Worm (Caenorhabditis elegans) whole organism, mixed stage, embryonic: ENCODE measurements around the gene rheb-1.

Experiments used
- M03D4.4 ChIP-seq: sonication (generic microtip); optimal IDR thresholded peaks from 2 replicates; lab custom pipeline; 2017; ENCODE audit warnings: mild to moderate bottlenecking, missing genetic modification characterization, missing compliant biosample characterization
- bed-3 ChIP-seq: fragments of 200-800 bp; sonication (Bioruptor generic); optimal IDR thresholded peaks from 3 replicates; lab custom pipeline; 2018; ENCODE audit warnings: mild to moderate bottlenecking, missing genetic modification characterization, moderate library complexity, missing compliant biosample characterization
- blmp-1 ChIP-seq: fragments of 150-350 bp; optimal IDR thresholded peaks from 2 replicates; lab custom pipeline; 2014; ENCODE audit warnings: missing biosample characterization, missing genetic modification characterization
- ceh-39 ChIP-seq: fragments of 150-350 bp; optimal IDR thresholded peaks from 2 replicates; lab custom pipeline; 2014; ENCODE audit warnings: missing biosample characterization, missing genetic modification characterization
- ceh-43 ChIP-seq: fragments of 200-800 bp; sonication (Bioruptor generic); optimal IDR thresholded peaks from 2 replicates; lab custom pipeline; 2018; ENCODE audit warnings: mild to moderate bottlenecking, missing genetic modification characterization, moderate library complexity, missing compliant biosample characterization
- ceh-83 ChIP-seq: fragments of 200-800 bp; sonication (Bioruptor generic); optimal IDR thresholded peaks from 2 replicates; lab custom pipeline; 2018; ENCODE audit warnings: mild to moderate bottlenecking, missing genetic modification characterization, missing compliant biosample characterization
- ces-1 ChIP-seq: fragments of 150-350 bp; optimal IDR thresholded peaks from 2 replicates; lab custom pipeline; 2014; ENCODE audit warnings: missing biosample characterization, missing genetic modification reagents, missing genetic modification characterization
- drap-1 ChIP-seq: fragments of 200-800 bp; sonication (Bioruptor generic); optimal IDR thresholded peaks from 3 replicates; lab custom pipeline; 2018; ENCODE audit warnings: mild to moderate bottlenecking, missing genetic modification characterization, missing compliant biosample characterization
- elt-1 ChIP-seq: sonication (generic microtip); optimal IDR thresholded peaks from 2 replicates; lab custom pipeline; 2017; ENCODE audit warnings: missing genetic modification characterization, mild to moderate bottlenecking, missing compliant biosample characterization, antibody characterized with exemption, moderate library complexity, borderline replicate concordance; ENCODE audit not compliant: insufficient read depth
- elt-3 ChIP-seq: fragments of 150-350 bp; optimal IDR thresholded peaks from 2 replicates; lab custom pipeline; 2014; ENCODE audit warnings: missing biosample characterization, missing genetic modification characterization
- flh-1 ChIP-seq: fragments of 200-800 bp; sonication (Bioruptor generic); optimal IDR thresholded peaks from 2 replicates; lab custom pipeline; 2018; ENCODE audit warnings: mild to moderate bottlenecking, missing genetic modification characterization, moderate library complexity, missing compliant biosample characterization
- ham-2 ChIP-seq: fragments of 200-800 bp; sonication (Bioruptor generic); optimal IDR thresholded peaks from 2 replicates; lab custom pipeline; 2018; ENCODE audit warnings: mild to moderate bottlenecking, missing genetic modification characterization, missing compliant biosample characterization
- lin-13 ChIP-seq: fragments of 150-350 bp; optimal IDR thresholded peaks from 2 replicates; lab custom pipeline; 2014; ENCODE audit warnings: missing biosample characterization, missing genetic modification characterization
- lin-32 ChIP-seq: fragments of 200-800 bp; sonication (Bioruptor generic); optimal IDR thresholded peaks from 2 replicates; lab custom pipeline; 2018; ENCODE audit warnings: mild to moderate bottlenecking, missing genetic modification characterization, missing compliant biosample characterization
- lsy-2 ChIP-seq: fragments of 150-350 bp; optimal IDR thresholded peaks from 2 replicates; lab custom pipeline; 2014; ENCODE audit warnings: missing biosample characterization, missing genetic modification characterization
- mab-5 ChIP-seq: fragments of 150-350 bp; optimal IDR thresholded peaks from 2 replicates; lab custom pipeline; 2014; ENCODE audit warnings: missing biosample characterization, missing genetic modification characterization
- mep-1 ChIP-seq: fragments of 150-350 bp; optimal IDR thresholded peaks from 2 replicates; lab custom pipeline; 2017; ENCODE audit warnings: missing biosample characterization, missing genetic modification reagents, missing genetic modification characterization, inconsistent platforms
- mls-2 ChIP-seq: sonication (generic microtip); optimal IDR thresholded peaks from 2 replicates; lab custom pipeline; 2016; ENCODE audit warnings: mild to moderate bottlenecking, missing genetic modification characterization, moderate library complexity, missing compliant biosample characterization
- nhr-12 ChIP-seq: fragments of 150-350 bp; optimal IDR thresholded peaks from 2 replicates; lab custom pipeline; 2014; ENCODE audit warnings: missing biosample characterization, missing genetic modification characterization
- nhr-2 ChIP-seq: fragments of 150-350 bp; optimal IDR thresholded peaks from 2 replicates; lab custom pipeline; 2014; ENCODE audit warnings: missing biosample characterization, missing genetic modification characterization
- nhr-237 ChIP-seq: fragments of 150-350 bp; optimal IDR thresholded peaks from 2 replicates; lab custom pipeline; 2014; ENCODE audit warnings: missing biosample characterization, missing genetic modification characterization
- nhr-28 ChIP-seq: fragments of 150-350 bp; optimal IDR thresholded peaks from 2 replicates; lab custom pipeline; 2014; ENCODE audit warnings: missing biosample characterization, missing genetic modification characterization
- nhr-76 ChIP-seq: sonication (generic microtip); optimal IDR thresholded peaks from 2 replicates; lab custom pipeline; 2017; ENCODE audit warnings: missing biosample characterization, missing genetic modification characterization
- pha-4 ChIP-seq: fragments of 150-350 bp; optimal IDR thresholded peaks from 2 replicates; lab custom pipeline; 2018; ENCODE audit warnings: missing biosample characterization, missing genetic modification reagents, missing genetic modification characterization
- sem-2 ChIP-seq: fragments of 200-800 bp; sonication (Bioruptor generic); optimal IDR thresholded peaks from 2 replicates; lab custom pipeline; 2018; ENCODE audit warnings: mild to moderate bottlenecking, missing genetic modification characterization, missing compliant biosample characterization
- snpc-4 ChIP-seq: fragments of 150-350 bp; optimal IDR thresholded peaks from 2 replicates; lab custom pipeline; 2014; ENCODE audit warnings: missing biosample characterization, missing genetic modification characterization
- sptf-1 ChIP-seq: sonication (generic microtip); optimal IDR thresholded peaks from 2 replicates; lab custom pipeline; 2017; ENCODE audit warnings: mild to moderate bottlenecking, missing genetic modification characterization, moderate library complexity, missing compliant biosample characterization
- tbx-8 ChIP-seq: fragments of 200-800 bp; sonication (Bioruptor generic); optimal IDR thresholded peaks from 2 replicates; lab custom pipeline; 2018; ENCODE audit warnings: mild to moderate bottlenecking, missing genetic modification characterization, moderate library complexity, missing compliant biosample characterization
- unc-120 ChIP-seq: sonication (generic microtip); optimal IDR thresholded peaks from 2 replicates; lab custom pipeline; 2017; ENCODE audit warnings: missing genetic modification characterization, missing compliant biosample characterization; ENCODE audit not compliant: poor library complexity, severe bottlenecking
- unc-39 ChIP-seq: fragments of 150-350 bp; optimal IDR thresholded peaks from 2 replicates; lab custom pipeline; 2014; ENCODE audit warnings: missing biosample characterization, missing genetic modification characterization
- unc-62 ChIP-seq: fragments of 150-350 bp; optimal IDR thresholded peaks from 2 replicates; lab custom pipeline; 2014; ENCODE audit warnings: missing biosample characterization, missing genetic modification reagents, missing genetic modification characterization
- zip-8 ChIP-seq: fragments of 150-350 bp; optimal IDR thresholded peaks from 2 replicates; lab custom pipeline; 2014; ENCODE audit warnings: missing biosample characterization, missing genetic modification characterization
- ztf-11 ChIP-seq: fragments of 150-350 bp; optimal IDR thresholded peaks from 2 replicates; lab custom pipeline; 2014; ENCODE audit warnings: missing biosample characterization, missing genetic modification characterization

rheb-1 gene

ce11 chrIII:9489798-9490197 is 34.0 kb upstream of the rheb-1 start:
- TF ChIP-seq tbx-8: no peak
- no peak for TF ChIP-seq bed-3
- no peak for TF ChIP-seq flh-1 (GFP tag; lab: Kevin White, UChicago)
- TF ChIP-seq snpc-4 (tag; lab: Kevin White, UChicago): no peak
- no peak for TF ChIP-seq ham-2 (GFP tag; lab: Kevin White, UChicago)
- TF ChIP-seq unc-39 (tag; lab: Kevin White, UChicago): no peak
- no peak for TF ChIP-seq nhr-28 (tag; lab: Kevin White, UChicago)
- TF ChIP-seq sem-2 (GFP tag; lab: Kevin White, UChicago): no peak
- no peak for TF ChIP-seq lin-32
- TF ChIP-seq mep-1 (tag; lab: Kevin White, UChicago): no peak
- TF ChIP-seq lsy-2 (tag; lab: Kevin White, UChicago): no peak
- TF ChIP-seq ces-1 (GFP tag; lab: Kevin White, UChicago): no peak
- TF ChIP-seq ceh-39: no peak
- TF ChIP-seq mab-5: no peak
- no peak for TF ChIP-seq ceh-43
- no peak for TF ChIP-seq blmp-1

- TF ChIP-seq elt-3 (tag; lab: Kevin White, UChicago) (no peak), snpc-4 (tag; lab: Kevin White, UChicago) (no peak), elt-1 (tag; lab: Kevin White, UChicago) (no peak), sem-2 (GFP tag; lab: Kevin White, UChicago) (no peak), nhr-12 (tag; lab: Kevin White, UChicago) (no peak), pha-4 (no peak), lin-13 (tag; lab: Kevin White, UChicago) (no peak), unc-39 (tag; lab: Kevin White, UChicago) (no peak), drap-1 (GFP tag; lab: Kevin White, UChicago) (no peak), tbx-8 (no peak), unc-120 (tag; lab: Kevin White, UChicago) (no peak), blmp-1 (no peak), ceh-43 (no peak), mls-2 (no peak), ham-2 (GFP tag; lab: Kevin White, UChicago) (no peak), nhr-237 (tag; lab: Kevin White, UChicago) (no peak), ztf-11 (tag; lab: Kevin White, UChicago) (no peak), lsy-2 (tag; lab: Kevin White, UChicago) (no peak), zip-8 (tag; lab: Kevin White, UChicago) (no peak), nhr-28 (tag; lab: Kevin White, UChicago) (no peak)
- TF ChIP-seq, all 35 proteins: peak for 0
These were observed 32.6 kb upstream of the rheb-1 start, which contains the start of gene nlp-36 for ce11 chrIII:9488431-9488830. nlp-36 (plus strand) TSS chrIII:9488731.

ce11 chrIII:9488027-9488426 is 32.2 kb upstream of the rheb-1 start:
- TF ChIP-seq nhr-12 (tag; lab: Kevin White, UChicago): no peak
- TF ChIP-seq blmp-1: no peak
- no peak for TF ChIP-seq nhr-76 (tag; lab: Kevin White, UChicago)
- TF ChIP-seq nhr-237 (tag; lab: Kevin White, UChicago): no peak
- TF ChIP-seq sem-2 (GFP tag; lab: Kevin White, UChicago): no peak
- no peak for TF ChIP-seq bed-3
- TF ChIP-seq sptf-1: no peak
- no peak for TF ChIP-seq lsy-2 (tag; lab: Kevin White, UChicago)
- TF ChIP-seq drap-1 (GFP tag; lab: Kevin White, UChicago): no peak
- TF ChIP-seq nhr-2 (tag; lab: Kevin White, UChicago): no peak

DNA sequence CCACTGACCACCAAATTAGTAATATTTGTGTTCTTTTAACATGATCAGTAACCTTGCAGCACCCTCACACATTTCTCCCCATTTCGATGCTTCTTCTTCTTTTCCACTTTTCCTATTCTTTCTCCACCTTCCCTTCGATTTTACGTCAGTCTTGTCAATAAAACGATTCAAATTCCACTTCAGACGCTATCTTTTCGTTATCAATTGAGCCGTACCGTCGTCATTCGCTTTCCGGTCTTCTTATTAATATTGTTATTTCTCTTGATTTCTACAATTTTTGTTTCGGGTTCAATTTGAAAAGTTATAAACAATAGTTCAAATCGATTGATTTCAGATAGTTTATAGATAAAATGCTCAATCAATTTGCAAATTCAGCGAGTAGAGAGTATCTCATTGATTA is 31.6 kb upstream of the rheb-1 start:
- TF ChIP-seq unc-62 (no peak), ztf-11 (tag; lab: Kevin White, UChicago) (no peak), mep-1 (tag; lab: Kevin White, UChicago) (no peak), ceh-83 (no peak), drap-1 (GFP tag; lab: Kevin White, UChicago) (no peak), ces-1 (GFP tag; lab: Kevin White, UChicago) (no peak), M03D4.4 (tag; lab: Kevin White, UChicago) (no peak), pha-4 (no peak), unc-39 (tag; lab: Kevin White, UChicago) (no peak), blmp-1 (no peak)
